Worm (Caenorhabditis elegans): ENCODE measurements around the gene F53C11.4.
A peak's percentile ranks its signal among the peaks of the same experiment; 100 is the strongest.

Gene F53C11.4

DNA sequence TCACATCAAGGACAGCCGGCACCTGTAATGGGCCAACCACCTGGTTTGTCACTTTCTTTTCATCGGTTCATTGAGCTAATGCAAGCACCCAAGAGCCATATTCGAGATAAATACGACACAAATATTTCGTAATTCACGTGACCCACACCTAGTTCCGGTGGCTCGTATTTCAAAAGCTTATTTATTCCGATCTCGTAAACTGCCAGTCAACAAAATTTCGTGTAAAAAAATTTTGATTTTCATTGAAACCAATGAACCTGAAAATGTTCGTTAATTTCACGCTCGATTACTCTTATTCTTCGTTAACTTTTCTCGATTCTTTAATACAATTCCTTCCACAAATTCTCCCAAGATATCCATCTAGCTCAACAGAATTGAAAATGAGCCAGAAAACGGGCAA is 3.0 kb upstream of the F53C11.4 start:
- no peak for TF ChIP-seq ceh-28 (tag; optimal IDR thresholded peaks at IDR 0.05)
- no peak for TF ChIP-seq egl-27 (tag; optimal IDR thresholded peaks at IDR 0.05)
- no peak for TF ChIP-seq elt-1 (tag; optimal IDR thresholded peaks at IDR 0.05)
- TF ChIP-seq ZK546.5 (tag; optimal IDR thresholded peaks at IDR 0.05): no peak

DNA sequence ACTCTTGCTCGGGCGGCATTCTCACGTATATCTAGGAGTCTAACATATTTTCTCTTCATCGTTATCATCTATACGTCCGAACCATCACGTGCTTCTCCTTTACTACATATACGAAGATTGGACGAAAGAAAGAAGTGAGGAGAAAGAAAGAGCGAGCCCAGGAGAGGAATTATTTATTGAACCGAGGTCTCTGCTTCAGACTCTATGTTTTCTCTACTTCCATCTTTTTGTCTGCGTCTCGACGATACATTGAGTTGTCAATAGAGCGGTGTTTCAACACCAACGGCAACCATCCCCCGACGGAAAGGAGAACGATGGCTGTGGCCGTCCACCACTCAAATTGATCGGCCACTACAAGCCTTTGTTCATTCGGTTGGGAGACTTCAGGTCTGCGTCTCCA is 2.2 kb upstream of the F53C11.4 start:
- TF ChIP-seq daf-12 (tag; optimal IDR thresholded peaks at IDR 0.05): no peak
- TF ChIP-seq lsy-12 (tag; optimal IDR thresholded peaks at IDR 0.05): peak; percentile 81
- TF ChIP-seq ceh-28 (tag; optimal IDR thresholded peaks at IDR 0.05): peak; percentile 84
- peak; percentile 91 for TF ChIP-seq nhr-11 (tag; optimal IDR thresholded peaks at IDR 0.05)
- TF ChIP-seq skn-1 (tag; optimal IDR thresholded peaks at IDR 0.05): peak; percentile 29
- peak; percentile 25 for TF ChIP-seq fkh-10 (GFP tag; optimal IDR thresholded peaks at IDR 0.05)
- TF ChIP-seq mdl-1 (tag; optimal IDR thresholded peaks at IDR 0.05): peak; percentile 44
- TF ChIP-seq tbx-2 (tag; optimal IDR thresholded peaks at IDR 0.05): peak; percentile 6
- TF ChIP-seq snpc-4 (tag; optimal IDR thresholded peaks at IDR 0.05): peak; percentile 71
- peak; percentile 88 for TF ChIP-seq hmg-11 (tag; optimal IDR thresholded peaks at IDR 0.05)
- TF ChIP-seq elt-2 (tag; optimal IDR thresholded peaks at IDR 0.05): peak; percentile 87
- peak; percentile 90 for TF ChIP-seq jun-1 (tag; optimal IDR thresholded peaks at IDR 0.05)
- TF ChIP-seq lin-39 (tag; optimal IDR thresholded peaks at IDR 0.05): peak; percentile 96
- TF ChIP-seq ztf-11 (tag; optimal IDR thresholded peaks at IDR 0.05): no peak
- peak; percentile 80 for TF ChIP-seq egl-5 (tag; optimal IDR thresholded peaks at IDR 0.05)
- peak; percentile 1 for TF ChIP-seq fkh-2 (tag; optimal IDR thresholded peaks at IDR 0.05)
- no peak for TF ChIP-seq nhr-237 (tag; optimal IDR thresholded peaks at IDR 0.05)
- peak; percentile 20 for TF ChIP-seq nhr-43 (tag; optimal IDR thresholded peaks at IDR 0.05; ENCODE audit: poor library complexity, severe bottlenecking)
- no peak for TF ChIP-seq ceh-9 (tag; optimal IDR thresholded peaks at IDR 0.05)
- no peak for TF ChIP-seq eor-1 (tag; optimal IDR thresholded peaks at IDR 0.05)
- TF ChIP-seq ceh-16 (tag; optimal IDR thresholded peaks at IDR 0.05): no peak
- peak; percentile 50 for TF ChIP-seq ceh-82 (tag; optimal IDR thresholded peaks at IDR 0.05)
- TF ChIP-seq nhr-28 (tag; optimal IDR thresholded peaks at IDR 0.05): no peak
- no peak for TF ChIP-seq nhr-77 (tag; optimal IDR thresholded peaks at IDR 0.05)
- no peak for TF ChIP-seq egl-27 (tag; optimal IDR thresholded peaks at IDR 0.05)
- peak; percentile 94 for TF ChIP-seq lin-15B (tag; optimal IDR thresholded peaks at IDR 0.05)
- peak; percentile 79 for TF ChIP-seq pqm-1 (tag; optimal IDR thresholded peaks at IDR 0.05)
- no peak for TF ChIP-seq sea-2 (GFP tag; optimal IDR thresholded peaks at IDR 0.05)
- TF ChIP-seq unc-39 (tag; optimal IDR thresholded peaks at IDR 0.05): no peak
- no peak for TF ChIP-seq nhr-12 (tag; optimal IDR thresholded peaks at IDR 0.05)
- TF ChIP-seq elt-1 (tag; optimal IDR thresholded peaks at IDR 0.05): no peak
- TF ChIP-seq nhr-23 (tag; optimal IDR thresholded peaks at IDR 0.05): peak; percentile 81
- peak; percentile 0 for TF ChIP-seq fos-1 (tag; optimal IDR thresholded peaks at IDR 0.05)
- TF ChIP-seq pha-4 (tag; optimal IDR thresholded peaks at IDR 0.05): peak; percentile 99
- TF ChIP-seq mml-1 (tag; optimal IDR thresholded peaks at IDR 0.05): no peak
- no peak for TF ChIP-seq nhr-76 (tag; optimal IDR thresholded peaks at IDR 0.05)
- TF ChIP-seq nhr-67 (tag; optimal IDR thresholded peaks at IDR 0.05): no peak
- no peak for TF ChIP-seq zag-1 (tag; optimal IDR thresholded peaks at IDR 0.05)
- TF ChIP-seq nhr-25 (tag; optimal IDR thresholded peaks at IDR 0.05): peak; percentile 84
- TF ChIP-seq ztf-4 (tag; optimal IDR thresholded peaks at IDR 0.05): no peak
- TF ChIP-seq elt-3 (tag; optimal IDR thresholded peaks at IDR 0.05): no peak
- TF ChIP-seq R02D3.7 (tag; optimal IDR thresholded peaks at IDR 0.05): peak; percentile 19
- TF ChIP-seq unc-62 (GFP tag; optimal IDR thresholded peaks at IDR 0.05): peak; percentile 60
- peak; percentile 76 for TF ChIP-seq ama-1 (optimal IDR thresholded peaks at IDR 0.05)
- TF ChIP-seq aly-2 (tag; optimal IDR thresholded peaks at IDR 0.05): no peak
- TF ChIP-seq ZK546.5 (tag; optimal IDR thresholded peaks at IDR 0.05): no peak
- TF ChIP-seq nfya-1 (tag; optimal IDR thresholded peaks at IDR 0.05; ENCODE audit: insufficient read depth): peak; percentile 95

All from whole organism, L3 larva.